Worm (Caenorhabditis elegans) whole organism, young adult: Measurements from ENCODE around the gene T09D3.3.

Source experiments
- B0035.1 ChIP-seq: sonication (generic microtip); optimal IDR thresholded peaks from 2 replicates; lab custom pipeline; 2016; ENCODE audit warnings: missing genetic modification characterization, mild to moderate bottlenecking, missing compliant biosample characterization, missing genotype, missing genetic modification reagents
- B0261.1 ChIP-seq: sonication (generic microtip); optimal IDR thresholded peaks from 2 replicates; lab custom pipeline; 2016; ENCODE audit warnings: mild to moderate bottlenecking, missing genetic modification characterization, moderate library complexity, missing compliant biosample characterization
- B0336.3 ChIP-seq: fragments of 200-800 bp; sonication (Bioruptor generic); IDR thresholded peaks from 2 replicates; pipeline ENCODE4 v1.3.6; 2022; ENCODE audit warnings: missing genetic modification characterization, missing compliant biosample characterization
- bed-1 ChIP-seq: fragments of 200-800 bp; sonication (Bioruptor generic); IDR thresholded peaks from 2 replicates; pipeline ENCODE4 v1.3.6; 2022; ENCODE audit warnings: missing genetic modification reagents, missing genetic modification characterization, missing compliant biosample characterization
- die-1 ChIP-seq: sonication (generic microtip); optimal IDR thresholded peaks from 2 replicates; lab custom pipeline; 2016; ENCODE audit warnings: missing genotype, mild to moderate bottlenecking, missing genetic modification characterization, missing compliant biosample characterization
- dpff-1 ChIP-seq: sonication (generic microtip); optimal IDR thresholded peaks from 2 replicates; lab custom pipeline; 2017; ENCODE audit warnings: mild to moderate bottlenecking, missing genetic modification characterization, missing compliant biosample characterization
- ekl-4 ChIP-seq: fragments of 200-800 bp; sonication (Bioruptor generic); IDR thresholded peaks from 2 replicates; pipeline ENCODE4 v1.3.6; 2022; ENCODE audit warnings: missing genetic modification reagents, missing genetic modification characterization, missing compliant biosample characterization
- hlh-12 ChIP-seq: sonication (generic microtip); optimal IDR thresholded peaks from 2 replicates; lab custom pipeline; 2016; ENCODE audit warnings: missing genetic modification characterization, missing compliant biosample characterization
- let-526 ChIP-seq: fragments of 200-800 bp; sonication (Bioruptor generic); IDR thresholded peaks from 2 replicates; pipeline ENCODE4 v1.3.6; 2022; ENCODE audit warnings: missing genetic modification reagents, missing genetic modification characterization, missing compliant biosample characterization
- rpc-1 ChIP-seq, 2 experiments: fragments of 150-350 bp in 1 of 2; sonication (generic microtip) in 1 of 2; optimal IDR thresholded peaks; 2 replicates each; lab custom pipeline; 2014 to 2018; ENCODE audit warnings: missing biosample characterization in 1 of 2, missing genetic modification characterization in 1 of 2, missing genetic modification reagents in 1 of 2, missing genotype in 1 of 2
- sea-2 ChIP-seq: fragments of 200-800 bp; sonication (Bioruptor generic); IDR thresholded peaks from 2 replicates; pipeline ENCODE4 v1.3.6; 2022; ENCODE audit warnings: missing genetic modification characterization, missing compliant biosample characterization
- sptf-2 ChIP-seq: fragments of 200-800 bp; sonication (Bioruptor generic); optimal IDR thresholded peaks from 2 replicates; lab custom pipeline; 2018; ENCODE audit warnings: mild to moderate bottlenecking, missing genetic modification characterization, missing compliant biosample characterization
- tlf-1 ChIP-seq: fragments of 200-800 bp; sonication (Bioruptor generic); optimal IDR thresholded peaks from 2 replicates; lab custom pipeline; 2018; ENCODE audit warnings: mild to moderate bottlenecking, missing genetic modification characterization, missing compliant biosample characterization
- zfh-2 ChIP-seq: fragments of 200-800 bp; sonication (Bioruptor generic); conservative IDR thresholded peaks from 2 replicates; pipeline ENCODE4 v1.3.6; 2022; ENCODE audit warnings: missing genetic modification reagents, missing genetic modification characterization, missing compliant biosample characterization

- TF ChIP-seq zfh-2 (GFP tag; lab: Robert Waterston, UW): no peak
- no peak for TF ChIP-seq die-1 (tag; lab: Kevin White, UChicago)
- no peak for TF ChIP-seq B0261.1 (tag; lab: Kevin White, UChicago)
- TF ChIP-seq sea-2: no peak
- TF ChIP-seq let-526 (GFP tag; lab: Robert Waterston, UW): no peak
- no peak for TF ChIP-seq B0035.1 (tag; lab: Kevin White, UChicago)
- TF ChIP-seq B0336.3 (GFP tag; lab: Robert Waterston, UW): no peak
- no peak for TF ChIP-seq rpc-1 (optimal IDR thresholded peaks at IDR 0.05; lab: Kevin White, UChicago)
- TF ChIP-seq rpc-1 (tag; optimal IDR thresholded peaks at IDR 0.05; lab: Kevin White, UChicago): no peak
- no peak for TF ChIP-seq sptf-2 (GFP tag; lab: Kevin White, UChicago)
- TF ChIP-seq ekl-4 (GFP tag; lab: Robert Waterston, UW): no peak
- TF ChIP-seq bed-1 (GFP tag; lab: Robert Waterston, UW): no peak
- TF ChIP-seq hlh-12: no peak
- no peak for TF ChIP-seq dpff-1 (tag; lab: Kevin White, UChicago)
- no peak for TF ChIP-seq tlf-1 (GFP tag; lab: Kevin White, UChicago)
Observed at ce11 chrV:5318349-5318748, 31.0 kb downstream of the T09D3.3 start.
